Worm (Caenorhabditis elegans) whole organism, young adult: ENCODE data around the gene col-183.

Experiments used
- B0261.1 ChIP-seq: sonication (generic microtip); optimal IDR thresholded peaks from 2 replicates; lab custom pipeline; 2016; ENCODE audit warnings: mild to moderate bottlenecking, missing genetic modification characterization, moderate library complexity, missing compliant biosample characterization
- C17E4.6 ChIP-seq: fragments of 200-800 bp; sonication (Bioruptor generic); IDR thresholded peaks from 2 replicates; pipeline ENCODE4 v1.3.6; 2022; ENCODE audit warnings: missing genetic modification reagents, missing genetic modification characterization, missing compliant biosample characterization
- D2030.7 ChIP-seq: fragments of 200-800 bp; sonication (Bioruptor generic); IDR thresholded peaks from 2 replicates; pipeline ENCODE4 v1.3.6; 2022; ENCODE audit warnings: missing genetic modification reagents, missing genetic modification characterization, missing compliant biosample characterization
- F10E7.11 ChIP-seq: sonication (generic microtip); optimal IDR thresholded peaks from 2 replicates; lab custom pipeline; 2017; ENCODE audit warnings: mild to moderate bottlenecking, missing genetic modification characterization, moderate library complexity, missing compliant biosample characterization
- F23B12.7 ChIP-seq: sonication (generic microtip); optimal IDR thresholded peaks from 2 replicates; lab custom pipeline; 2017; ENCODE audit warnings: missing genetic modification characterization, mild to moderate bottlenecking, missing compliant biosample characterization, antibody characterized with exemption, moderate library complexity; ENCODE audit not compliant: insufficient read depth
- F52B5.7 ChIP-seq: sonication (generic microtip); optimal IDR thresholded peaks from 2 replicates; lab custom pipeline; 2016; ENCODE audit warnings: mild to moderate bottlenecking, missing genetic modification characterization, missing compliant biosample characterization
- F55B11.4 ChIP-seq: sonication (generic microtip); optimal IDR thresholded peaks from 2 replicates; lab custom pipeline; 2016; ENCODE audit warnings: missing compliant biosample characterization, missing genetic modification characterization, borderline replicate concordance; ENCODE audit not compliant: insufficient read depth
- F57C9.4 ChIP-seq: sonication (generic microtip); optimal IDR thresholded peaks from 2 replicates; lab custom pipeline; 2017; ENCODE audit warnings: mild to moderate bottlenecking, missing genetic modification characterization, missing compliant biosample characterization
- K11D2.4 ChIP-seq: fragments of 200-800 bp; sonication (Bioruptor generic); IDR thresholded peaks from 2 replicates; pipeline ENCODE4 v1.3.6; 2022; ENCODE audit warnings: missing genetic modification reagents, missing genetic modification characterization, missing compliant biosample characterization
- Y53G8AR.9 ChIP-seq: fragments of 200-800 bp; sonication (Bioruptor generic); conservative IDR thresholded peaks from 2 replicates; pipeline ENCODE4 v1.3.6; 2022; ENCODE audit warnings: missing genetic modification reagents, missing genetic modification characterization, missing compliant biosample characterization
- Y79H2A.3 ChIP-seq: fragments of 200-800 bp; sonication (Bioruptor generic); conservative IDR thresholded peaks from 2 replicates; pipeline ENCODE4 v1.3.6; 2022; ENCODE audit warnings: missing genetic modification reagents, missing genetic modification characterization, missing compliant biosample characterization
- ZK185.1 ChIP-seq: sonication (generic microtip); optimal IDR thresholded peaks from 2 replicates; lab custom pipeline; 2016; ENCODE audit warnings: mild to moderate bottlenecking, missing genetic modification characterization, missing compliant biosample characterization; ENCODE audit not compliant: poor library complexity, severe bottlenecking
- aptf-2 ChIP-seq: fragments of 200-800 bp; sonication (Bioruptor generic); conservative IDR thresholded peaks from 2 replicates; pipeline ENCODE4 v1.3.6; 2022; ENCODE audit warnings: missing genetic modification reagents, missing genetic modification characterization, missing compliant biosample characterization
- attf-6 ChIP-seq: fragments of 200-800 bp; sonication (Bioruptor generic); IDR thresholded peaks from 2 replicates; pipeline ENCODE4 v1.3.6; 2022; ENCODE audit warnings: missing genetic modification reagents, missing genetic modification characterization, missing compliant biosample characterization
- bed-1 ChIP-seq: fragments of 200-800 bp; sonication (Bioruptor generic); IDR thresholded peaks from 2 replicates; pipeline ENCODE4 v1.3.6; 2022; ENCODE audit warnings: missing genetic modification reagents, missing genetic modification characterization, missing compliant biosample characterization
- cebp-2 ChIP-seq: fragments of 200-800 bp; sonication (Bioruptor generic); IDR thresholded peaks from 2 replicates; pipeline ENCODE4 v1.3.6; 2022; ENCODE audit warnings: missing genetic modification characterization, missing compliant biosample characterization
- ceh-27 ChIP-seq: fragments of 200-800 bp; sonication (Bioruptor generic); optimal IDR thresholded peaks from 2 replicates; lab custom pipeline; 2018; ENCODE audit warnings: mild to moderate bottlenecking, missing genetic modification characterization, moderate library complexity, missing compliant biosample characterization
- ceh-40 ChIP-seq: fragments of 200-800 bp; sonication (Bioruptor generic); IDR thresholded peaks from 2 replicates; pipeline ENCODE4 v1.3.6; 2022; ENCODE audit warnings: missing genetic modification characterization, missing compliant biosample characterization
- ceh-58 ChIP-seq: fragments of 200-800 bp; sonication (Bioruptor generic); IDR thresholded peaks from 2 replicates; pipeline ENCODE4 v1.3.6; 2022; ENCODE audit warnings: missing genetic modification characterization, missing compliant biosample characterization
- dox-1 ChIP-seq: fragments of 200-800 bp; sonication (Bioruptor generic); IDR thresholded peaks from 2 replicates; pipeline ENCODE4 v1.3.6; 2022; ENCODE audit warnings: missing genetic modification reagents, missing genetic modification characterization, missing compliant biosample characterization
- efl-1 ChIP-seq: fragments of 150-350 bp; optimal IDR thresholded peaks from 2 replicates; lab custom pipeline; 2014; ENCODE audit warnings: missing biosample characterization, missing genetic modification reagents, missing genetic modification characterization
- egl-18 ChIP-seq: fragments of 200-800 bp; sonication (Bioruptor generic); IDR thresholded peaks from 2 replicates; pipeline ENCODE4 v1.3.6; 2022; ENCODE audit warnings: missing genetic modification reagents, missing genetic modification characterization, missing compliant biosample characterization
- egl-44 ChIP-seq: fragments of 200-800 bp; sonication (Bioruptor generic); IDR thresholded peaks from 2 replicates; pipeline ENCODE4 v1.3.6; 2022; ENCODE audit warnings: missing genetic modification reagents, missing genetic modification characterization, missing compliant biosample characterization
- gei-17 ChIP-seq: fragments of 200-800 bp; sonication (Bioruptor generic); optimal IDR thresholded peaks from 2 replicates; lab custom pipeline; 2018; ENCODE audit warnings: mild to moderate bottlenecking, missing genetic modification characterization, missing compliant biosample characterization
- hlh-26 ChIP-seq: fragments of 200-800 bp; sonication (Bioruptor generic); conservative IDR thresholded peaks from 2 replicates; pipeline ENCODE4 v1.3.6; 2022; ENCODE audit warnings: missing genetic modification reagents, missing genetic modification characterization, missing compliant biosample characterization
- hmg-1.2 ChIP-seq: fragments of 200-800 bp; sonication (Bioruptor generic); IDR thresholded peaks from 2 replicates; pipeline ENCODE4 v1.3.6; 2022; ENCODE audit warnings: missing genetic modification reagents, missing genetic modification characterization, missing compliant biosample characterization
- let-607 ChIP-seq, 2 experiments: fragments of 200-800 bp in 1 of 2; sonication (Bioruptor generic) in 1 of 2; sonication (generic microtip) in 1 of 2; optimal IDR thresholded peaks; 2 replicates each; lab custom pipeline; 2016 to 2018; ENCODE audit warnings: mild to moderate bottlenecking in 2 of 2, missing compliant biosample characterization in 2 of 2, missing genetic modification characterization in 2 of 2, moderate library complexity in 2 of 2, missing genotype in 1 of 2
- lin-26 ChIP-seq: fragments of 200-800 bp; sonication (Bioruptor generic); IDR thresholded peaks from 2 replicates; pipeline ENCODE4 v1.3.6; 2022; ENCODE audit warnings: missing genetic modification reagents, missing genetic modification characterization, missing compliant biosample characterization
- madf-3 ChIP-seq: fragments of 200-800 bp; sonication (Bioruptor generic); IDR thresholded peaks from 2 replicates; pipeline ENCODE4 v1.3.6; 2022; ENCODE audit warnings: missing genetic modification reagents, missing genetic modification characterization, missing compliant biosample characterization
- madf-8 ChIP-seq: fragments of 200-800 bp; sonication (Bioruptor generic); conservative IDR thresholded peaks from 2 replicates; pipeline ENCODE4 v1.3.6; 2022; ENCODE audit warnings: missing genetic modification reagents, missing genetic modification characterization, missing compliant biosample characterization
- mcd-1 ChIP-seq: fragments of 200-800 bp; sonication (Bioruptor generic); IDR thresholded peaks from 2 replicates; pipeline ENCODE4 v1.3.6; 2022; ENCODE audit warnings: missing genetic modification reagents, missing genetic modification characterization, missing compliant biosample characterization
- mel-28 ChIP-seq: sonication (generic microtip); optimal IDR thresholded peaks from 2 replicates; lab custom pipeline; 2016; ENCODE audit warnings: borderline replicate concordance, mild to moderate bottlenecking, missing genetic modification characterization, missing compliant biosample characterization
- nfya-1 ChIP-seq: sonication (generic microtip); optimal IDR thresholded peaks from 2 replicates; lab custom pipeline; 2017; ENCODE audit warnings: antibody characterized with exemption, missing compliant biosample characterization, missing genetic modification characterization, borderline replicate concordance; ENCODE audit not compliant: insufficient read depth
- nhr-179 ChIP-seq: sonication (generic microtip); optimal IDR thresholded peaks from 2 replicates; lab custom pipeline; 2016; ENCODE audit warnings: mild to moderate bottlenecking, missing genetic modification characterization, missing compliant biosample characterization
- nhr-80 ChIP-seq: sonication (generic microtip); optimal IDR thresholded peaks from 2 replicates; lab custom pipeline; 2016; ENCODE audit warnings: missing genetic modification characterization, missing compliant biosample characterization
- nhr-90 ChIP-seq: sonication (generic microtip); optimal IDR thresholded peaks from 2 replicates; lab custom pipeline; 2016; ENCODE audit warnings: missing genotype, mild to moderate bottlenecking, missing genetic modification characterization, missing compliant biosample characterization
- pha-4 ChIP-seq: fragments of 150-350 bp; sonication (generic microtip); optimal IDR thresholded peaks from 2 replicates; lab custom pipeline; 2014; ENCODE audit warnings: missing biosample characterization, missing genetic modification reagents, missing genetic modification characterization
- sdz-38 ChIP-seq: sonication (generic microtip); optimal IDR thresholded peaks from 2 replicates; lab custom pipeline; 2016; ENCODE audit warnings: missing genotype, missing genetic modification characterization, missing compliant biosample characterization
- snpc-3.4 ChIP-seq: sonication (generic microtip); optimal IDR thresholded peaks from 2 replicates; lab custom pipeline; 2017; ENCODE audit warnings: missing genetic modification characterization, mild to moderate bottlenecking, missing compliant biosample characterization, antibody characterized with exemption, moderate library complexity, missing genotype, missing genetic modification reagents
- snpc-4 ChIP-seq, 5 experiments: fragments of 150-350 bp in 1 of 5; sonication (generic microtip) in 4 of 5; optimal IDR thresholded peaks; 2 replicates each; lab custom pipeline; 2014 to 2018; ENCODE audit warnings: missing genetic modification characterization in 5 of 5, missing biosample characterization in 3 of 5, antibody characterized with exemption in 2 of 5, mild to moderate bottlenecking in 2 of 5, missing compliant biosample characterization in 2 of 5, missing genotype in 2 of 5, moderate library complexity in 2 of 5, missing genetic modification reagents in 1 of 5
- tbp1 ChIP-seq: fragments of 200-800 bp; sonication (Bioruptor generic); optimal IDR thresholded peaks from 2 replicates; lab custom pipeline; 2018; ENCODE audit warnings: mild to moderate bottlenecking, missing genetic modification characterization, missing compliant biosample characterization
- xnd-1 ChIP-seq: sonication (generic microtip); optimal IDR thresholded peaks from 2 replicates; lab custom pipeline; 2016; ENCODE audit warnings: missing genotype, missing genetic modification reagents, missing genetic modification characterization, missing compliant biosample characterization
- ztf-18 ChIP-seq: sonication (generic microtip); optimal IDR thresholded peaks from 2 replicates; lab custom pipeline; 2016; ENCODE audit warnings: missing genotype, mild to moderate bottlenecking, missing genetic modification characterization, missing compliant biosample characterization
- ztf-22 ChIP-seq: fragments of 200-800 bp; sonication (Bioruptor generic); optimal IDR thresholded peaks from 2 replicates; lab custom pipeline; 2018; ENCODE audit warnings: mild to moderate bottlenecking, missing genetic modification characterization, moderate library complexity, missing compliant biosample characterization
- ztf-28 ChIP-seq: fragments of 200-800 bp; sonication (Bioruptor generic); IDR thresholded peaks from 2 replicates; pipeline ENCODE4 v1.3.6; 2022; ENCODE audit warnings: missing genetic modification reagents, missing genetic modification characterization, missing compliant biosample characterization
- ztf-6 ChIP-seq: fragments of 200-800 bp; sonication (Bioruptor generic); IDR thresholded peaks from 2 replicates; pipeline ENCODE4 v1.3.6; 2022; ENCODE audit warnings: missing genetic modification reagents, missing genetic modification characterization, missing compliant biosample characterization

The col-183 gene

DNA sequence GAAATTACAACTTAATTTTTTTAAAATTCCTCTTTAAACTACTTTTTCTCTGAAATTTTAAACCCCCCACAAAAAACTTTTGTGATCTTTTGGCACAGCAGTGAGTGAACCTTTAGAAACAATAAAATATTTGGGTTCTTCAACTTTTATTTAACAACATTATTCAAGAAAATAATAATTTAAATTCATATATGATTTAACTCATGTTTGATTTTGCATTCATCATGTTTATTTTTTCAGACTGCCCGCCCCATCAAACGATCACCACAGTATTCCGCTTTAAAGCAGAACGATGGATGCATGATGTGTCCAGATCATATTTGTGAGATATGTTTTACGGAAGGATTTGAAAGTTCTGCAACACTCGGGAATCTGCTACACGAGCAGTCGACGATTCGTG, 21.1 kb downstream of the col-183 start, which contains the start of gene set-8:
set-8 (plus strand) TSS at position 301 of the 400 bp plus-strand sequence.
- TF ChIP-seq gei-17 (GFP tag; lab: Kevin White, UChicago): no peak
- no peak for TF ChIP-seq dox-1 (GFP tag; lab: Robert Waterston, UW)
- no peak for TF ChIP-seq F23B12.7 (tag; lab: Kevin White, UChicago)
- TF ChIP-seq hlh-26 (GFP tag; lab: Robert Waterston, UW): no peak
- no peak for TF ChIP-seq sdz-38 (tag; lab: Kevin White, UChicago)
- TF ChIP-seq F10E7.11 (tag; lab: Kevin White, UChicago): no peak

DNA sequence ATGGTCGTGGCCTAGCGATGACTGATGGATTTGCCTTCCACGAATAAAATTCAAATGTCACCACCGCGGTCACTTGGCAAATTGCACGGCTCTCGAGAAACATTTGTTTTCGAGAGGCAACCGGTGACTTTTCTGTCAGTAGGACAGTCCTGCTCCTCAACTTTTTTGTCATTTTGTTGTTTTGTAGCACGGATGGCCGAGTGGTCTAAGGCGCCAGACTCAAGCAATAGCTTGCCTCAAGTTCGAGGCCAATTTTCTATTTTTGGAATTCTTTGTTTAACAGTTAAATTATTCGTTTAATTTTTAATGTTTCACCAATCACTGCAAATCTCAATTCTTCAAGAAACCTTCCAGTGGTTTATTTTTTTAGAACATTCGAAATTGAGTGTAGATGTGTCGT, 23.3 kb downstream of the col-183 start:
- no peak for TF ChIP-seq snpc-3.4
- no peak for TF ChIP-seq F52B5.7 (tag; lab: Kevin White, UChicago)
- TF ChIP-seq Y53G8AR.9 (GFP tag; lab: Robert Waterston, UW): no peak
- no peak for TF ChIP-seq ztf-22 (GFP tag; lab: Kevin White, UChicago)
- TF ChIP-seq nfya-1: no peak
- TF ChIP-seq K11D2.4: no peak
- no peak for TF ChIP-seq snpc-4 (GFP tag; optimal IDR thresholded peaks at IDR 0.05; lab: Kevin White, UChicago)
- TF ChIP-seq snpc-4 (tag; optimal IDR thresholded peaks at IDR 0.05; lab: Kevin White, UChicago): peak in 1 of 4 experiments; percentile 36
- TF ChIP-seq nhr-90 (tag; lab: Kevin White, UChicago): peak; percentile 33
- TF ChIP-seq nhr-179 (tag; lab: Kevin White, UChicago): no peak
- no peak for TF ChIP-seq madf-3 (GFP tag; lab: Robert Waterston, UW)
- TF ChIP-seq xnd-1 (tag; lab: Kevin White, UChicago): no peak
- TF ChIP-seq hmg-1.2 (GFP tag; lab: Robert Waterston, UW): peak; percentile 38; the same call in 1 of the 2 replicates
- TF ChIP-seq C17E4.6 (GFP tag; lab: Robert Waterston, UW): no peak
- TF ChIP-seq cebp-2: no peak
- no peak for TF ChIP-seq ztf-28 (GFP tag; lab: Robert Waterston, UW)
- peak; percentile 9 for TF ChIP-seq ztf-18
- TF ChIP-seq F55B11.4: no peak
- TF ChIP-seq nhr-80 (tag; lab: Kevin White, UChicago): no peak
- TF ChIP-seq ceh-27 (GFP tag; lab: Kevin White, UChicago): no peak
- no peak for TF ChIP-seq pha-4 (tag; lab: Kevin White, UChicago)
- no peak for TF ChIP-seq aptf-2 (GFP tag; lab: Robert Waterston, UW)
- no peak for TF ChIP-seq attf-6 (GFP tag; lab: Robert Waterston, UW)
- TF ChIP-seq efl-1 (GFP tag; lab: Kevin White, UChicago): no peak
- TF ChIP-seq egl-18 (GFP tag; lab: Robert Waterston, UW): no peak
- no peak for TF ChIP-seq let-607 (tag; optimal IDR thresholded peaks at IDR 0.05; lab: Kevin White, UChicago)
- TF ChIP-seq ZK185.1 (tag; lab: Kevin White, UChicago): no peak
- TF ChIP-seq lin-26 (GFP tag; lab: Robert Waterston, UW): peak; percentile 59; the same call in 1 of the 2 replicates
- TF ChIP-seq ceh-58 (GFP tag; lab: Robert Waterston, UW): no peak
- TF ChIP-seq tbp1 (GFP tag; lab: Kevin White, UChicago): peak; percentile 85
- TF ChIP-seq bed-1 (GFP tag; lab: Robert Waterston, UW): no peak
- TF ChIP-seq D2030.7 (GFP tag; lab: Robert Waterston, UW): peak; percentile 54
- no peak for TF ChIP-seq mel-28
- no peak for TF ChIP-seq madf-8 (GFP tag; lab: Robert Waterston, UW)
- no peak for TF ChIP-seq ceh-40
- no peak for TF ChIP-seq egl-44
- no peak for TF ChIP-seq F57C9.4 (tag; lab: Kevin White, UChicago)
- TF ChIP-seq Y79H2A.3 (GFP tag; lab: Robert Waterston, UW): no peak
- peak; percentile 71 for TF ChIP-seq B0261.1 (tag; lab: Kevin White, UChicago)
- no peak for TF ChIP-seq ztf-6
- TF ChIP-seq mcd-1 (GFP tag; lab: Robert Waterston, UW): no peak
